Fruit fly (Drosophila melanogaster): ENCODE results near the gene CG11841.

The CG11841 gene

DNA sequence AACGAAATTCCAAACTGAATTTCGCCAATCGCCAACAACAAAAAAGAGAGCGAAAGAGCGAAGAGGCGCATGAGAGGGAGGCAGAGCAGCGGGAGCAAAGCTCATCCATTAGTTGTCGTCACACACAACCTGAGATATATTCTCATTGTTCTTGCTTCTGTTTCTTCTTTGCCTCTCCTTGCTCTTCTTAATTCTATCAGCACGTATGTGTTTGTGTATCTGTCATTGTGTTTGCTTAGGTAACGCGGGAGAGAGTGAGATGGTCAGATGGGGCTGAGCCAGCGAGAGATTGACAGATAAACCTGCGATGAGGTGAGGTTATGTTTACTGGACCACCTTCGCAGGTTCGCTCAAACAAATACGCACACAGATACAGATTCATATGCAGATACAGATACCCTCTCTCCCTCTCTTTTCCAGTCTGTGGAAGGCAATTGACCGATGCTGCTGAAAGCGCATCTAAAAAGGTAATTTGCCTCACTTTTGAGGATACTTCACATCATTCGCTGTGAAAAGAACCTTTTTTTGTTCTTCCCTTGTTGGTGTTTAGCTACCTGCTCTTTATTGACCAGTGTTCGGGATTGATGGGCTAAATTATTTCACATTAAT, 23.2 kb downstream of the CG11841 start (continued):
- TF ChIP-seq CG4730 (GFP tag; IDR thresholded peaks at IDR 0.05) = no peak
- TF ChIP-seq CG4404 (GFP tag; IDR thresholded peaks at IDR 0.05) = no peak
- no peak for TF ChIP-seq Dip3 (GFP tag; optimal IDR thresholded peaks at IDR 0.05)
- TF ChIP-seq Mrtf (GFP tag; IDR thresholded peaks at IDR 0.05) = no peak
- no peak for TF ChIP-seq CG11085 (GFP tag; IDR thresholded peaks at IDR 0.05)
- TF ChIP-seq CG3995 (GFP tag; optimal IDR thresholded peaks at IDR 0.05) = no peak
- TF ChIP-seq wek (GFP tag; optimal IDR thresholded peaks at IDR 0.05) = peak; percentile 14
- no peak; the same call in 1 of the 2 replicates for TF ChIP-seq sob (GFP tag; IDR thresholded peaks at IDR 0.05)
- TF ChIP-seq schlank (tag; optimal IDR thresholded peaks at IDR 0.05) = no peak
- TF ChIP-seq CG16863 (GFP tag; optimal IDR thresholded peaks at IDR 0.05) = no peak
- TF ChIP-seq h (optimal IDR thresholded peaks at IDR 0.05) = no peak
- no peak for TF ChIP-seq shn (GFP tag; optimal IDR thresholded peaks at IDR 0.05)
- TF ChIP-seq CG1647 (GFP tag; optimal IDR thresholded peaks at IDR 0.05) = no peak
- TF ChIP-seq psq (GFP tag; optimal IDR thresholded peaks at IDR 0.05) = peak; percentile 26
- no peak for TF ChIP-seq wor (GFP tag; IDR thresholded peaks at IDR 0.05)
- TF ChIP-seq CG11398 (GFP tag; optimal IDR thresholded peaks at IDR 0.05) = no peak
- TF ChIP-seq vfl (GFP tag; optimal IDR thresholded peaks at IDR 0.05) = no peak
- TF ChIP-seq rib (GFP tag; IDR thresholded peaks at IDR 0.05) = peak; percentile 14; the same call in 1 of the 2 replicates
- no peak for TF ChIP-seq CG12104 (GFP tag; optimal IDR thresholded peaks at IDR 0.05)
- TF ChIP-seq CG2199 (GFP tag; IDR thresholded peaks at IDR 0.05) = 0 out of 3 replicates have a peak, but pooled peaks have one; percentile 33
- no peak for TF ChIP-seq CG6854 (GFP tag; optimal IDR thresholded peaks at IDR 0.05)
- TF ChIP-seq kay (GFP tag; optimal IDR thresholded peaks at IDR 0.05) = no peak
- no peak for TF ChIP-seq cwo (GFP tag; optimal IDR thresholded peaks at IDR 0.05)
- TF ChIP-seq D19A (tag; optimal IDR thresholded peaks at IDR 0.05) = peak; percentile 64
- TF ChIP-seq CG8924 (tag; optimal IDR thresholded peaks at IDR 0.05) = peak; percentile 29
- TF ChIP-seq CG9609 (GFP tag; optimal IDR thresholded peaks at IDR 0.05) = no peak
- no peak for TF ChIP-seq CG11723 (GFP tag; optimal IDR thresholded peaks at IDR 0.05)
- TF ChIP-seq Hmx (GFP tag; optimal IDR thresholded peaks at IDR 0.05) = no peak
- TF ChIP-seq CG3065 (GFP tag; optimal IDR thresholded peaks at IDR 0.05) = no peak
- TF ChIP-seq Sry-β (GFP tag; optimal IDR thresholded peaks at IDR 0.05) = no peak
- TF ChIP-seq MBD-R2 (GFP tag; IDR thresholded peaks at IDR 0.05) = no peak
- TF ChIP-seq caup (GFP tag; optimal IDR thresholded peaks at IDR 0.05; ENCODE audit: severe bottlenecking) = no peak
- TF ChIP-seq bsh (GFP tag; optimal IDR thresholded peaks at IDR 0.05) = peak in 1 of 2 experiments; percentile 10
- TF ChIP-seq tx (GFP tag; optimal IDR thresholded peaks at IDR 0.05) = no peak
- TF ChIP-seq CG1832 (GFP tag; optimal IDR thresholded peaks at IDR 0.05) = peak; percentile 37
- no peak for TF ChIP-seq p53 (GFP tag; optimal IDR thresholded peaks at IDR 0.05)
- TF ChIP-seq CG1233 (GFP tag; optimal IDR thresholded peaks at IDR 0.05) = no peak
- TF ChIP-seq CrebB (tag; optimal IDR thresholded peaks at IDR 0.05) = peak; percentile 55
- TF ChIP-seq org-1 (GFP tag; optimal IDR thresholded peaks at IDR 0.05) = no peak
- TF ChIP-seq ttk (GFP tag; IDR thresholded peaks at IDR 0.05) = no peak
- no peak for TF ChIP-seq CG7928 (GFP tag; optimal IDR thresholded peaks at IDR 0.05)
- TF ChIP-seq CG10979 (tag; optimal IDR thresholded peaks at IDR 0.05) = peak; percentile 8
- peak; percentile 23 for TF ChIP-seq Nf-YB (GFP tag; optimal IDR thresholded peaks at IDR 0.05)
- peak; percentile 9 for TF ChIP-seq Hmr (GFP tag; optimal IDR thresholded peaks at IDR 0.05)
- no peak for TF ChIP-seq NfI (GFP tag; optimal IDR thresholded peaks at IDR 0.05)
- no peak for TF ChIP-seq chif (GFP tag; optimal IDR thresholded peaks at IDR 0.05)
- no peak for TF ChIP-seq Sry-δ (GFP tag; optimal IDR thresholded peaks at IDR 0.05)
- TF ChIP-seq CG3281 (GFP tag; optimal IDR thresholded peaks at IDR 0.05) = peak; percentile 14
- no peak for TF ChIP-seq hb (GFP tag; IDR thresholded peaks at IDR 0.05; ENCODE audit: partially characterized antibody)
- TF ChIP-seq CG8359 (GFP tag; optimal IDR thresholded peaks at IDR 0.05; ENCODE audit: borderline replicate concordance) = no peak
- TF ChIP-seq gsb (GFP tag; IDR thresholded peaks at IDR 0.05) = no peak
